Worm (Caenorhabditis elegans): ENCODE data around the gene R07B1.5.

- no peak for TF ChIP-seq pqm-1 (tag; optimal IDR thresholded peaks at IDR 0.05)
- no peak for TF ChIP-seq che-1 (tag; optimal IDR thresholded peaks at IDR 0.05)
- no peak for TF ChIP-seq hlh-30 (tag; optimal IDR thresholded peaks at IDR 0.05; ENCODE audit: insufficient read depth)
- TF ChIP-seq ceh-31 (tag; optimal IDR thresholded peaks at IDR 0.05) = no peak
- no peak for TF ChIP-seq tbx-2 (tag; optimal IDR thresholded peaks at IDR 0.05)
- no peak for TF ChIP-seq fkh-10 (GFP tag; optimal IDR thresholded peaks at IDR 0.05)
- no peak for TF ChIP-seq ets-4 (tag; optimal IDR thresholded peaks at IDR 0.05)
- TF ChIP-seq Y22D7AL.16 (tag; optimal IDR thresholded peaks at IDR 0.05) = no peak
- no peak for TF ChIP-seq eyg-1 (tag; optimal IDR thresholded peaks at IDR 0.05)
- no peak for TF ChIP-seq elt-2 (tag; optimal IDR thresholded peaks at IDR 0.05)
- TF ChIP-seq unc-55 (GFP tag; optimal IDR thresholded peaks at IDR 0.05) = no peak
Observed at ce11 chrX:9850258-9850657, 13.1 kb upstream of the R07B1.5 start, which contains the start of gene lec-8.
